Worm (Caenorhabditis elegans): ENCODE measurements around the gene C25E10.17.

C25E10.17 gene

ce11 chrV:9094976-9095375, 47.6 kb upstream of the C25E10.17 start (continued):
- TF ChIP-seq mxl-2 (GFP tag; conservative IDR thresholded peaks at IDR 0.05) = no peak
- TF ChIP-seq mes-2 (tag; optimal IDR thresholded peaks at IDR 0.05; ENCODE audit: poor library complexity, severe bottlenecking) = no peak
- TF ChIP-seq rbr-2 (tag; optimal IDR thresholded peaks at IDR 0.05) = no peak
- TF ChIP-seq hlh-30 (tag; optimal IDR thresholded peaks at IDR 0.05; ENCODE audit: insufficient read depth) = no peak
- no peak for TF ChIP-seq lim-7 (GFP tag; IDR thresholded peaks at IDR 0.05)
- no peak for TF ChIP-seq ceh-44 (GFP tag; IDR thresholded peaks at IDR 0.05)
- TF ChIP-seq Y75B8A.6 (GFP tag; IDR thresholded peaks at IDR 0.05) = no peak
- TF ChIP-seq spr-3 (GFP tag; optimal IDR thresholded peaks at IDR 0.05) = no peak
- TF ChIP-seq set-16 (GFP tag; IDR thresholded peaks at IDR 0.05) = no peak
- TF ChIP-seq nhr-42 (GFP tag; IDR thresholded peaks at IDR 0.05) = no peak
- no peak for TF ChIP-seq nhr-41 (GFP tag; IDR thresholded peaks at IDR 0.05)
- no peak for TF ChIP-seq duxl-1 (tag; optimal IDR thresholded peaks at IDR 0.05; ENCODE audit: poor library complexity)
- TF ChIP-seq daf-16 (GFP tag; optimal IDR thresholded peaks at IDR 0.05) = no peak
- peak; percentile 50 for TF ChIP-seq daf-16 (tag; optimal IDR thresholded peaks at IDR 0.05)
- TF ChIP-seq nhr-6 (tag; optimal IDR thresholded peaks at IDR 0.05) = no peak

ce11 chrV:9094060-9094628, 46.7 kb upstream of the C25E10.17 start:
- TF ChIP-seq hlh-30 (tag; optimal IDR thresholded peaks at IDR 0.05; ENCODE audit: insufficient read depth) (peak; percentile 92), nhr-28 (tag; optimal IDR thresholded peaks at IDR 0.05) (peak; percentile 80), aly-2 (tag; optimal IDR thresholded peaks at IDR 0.05) (no peak), pha-4 (GFP tag; IDR thresholded peaks at IDR 0.05) (no peak), pha-4 (tag; optimal IDR thresholded peaks at IDR 0.05) (peak; percentile 52), dve-1 (tag; optimal IDR thresholded peaks at IDR 0.05; ENCODE audit: insufficient read depth) (peak; percentile 86), Y5F2A.4 (GFP tag; optimal IDR thresholded peaks at IDR 0.05) (no peak), aha-1 (tag) (peak; percentile 19), unc-62 (GFP tag; optimal IDR thresholded peaks at IDR 0.05 in 1 of 2) (peak in 1 of 2 experiments; percentile 64), unc-62 (tag; optimal IDR thresholded peaks at IDR 0.05) (no peak), lsy-2 (tag; optimal IDR thresholded peaks at IDR 0.05) (peak; percentile 7 to 68), nhr-41 (GFP tag; IDR thresholded peaks at IDR 0.05) (no peak), nhr-48 (tag; optimal IDR thresholded peaks at IDR 0.05) (peak; percentile 58), nhr-11 (tag; optimal IDR thresholded peaks at IDR 0.05) (peak; percentile 68), jun-1 (tag; optimal IDR thresholded peaks at IDR 0.05) (no peak), hif-1 (tag; optimal IDR thresholded peaks at IDR 0.05) (peak in 1 of 2 experiments; percentile 39), mep-1 (tag; optimal IDR thresholded peaks at IDR 0.05) (peak; percentile 54), mdt-29 (GFP tag; IDR thresholded peaks at IDR 0.05) (0 out of 2 replicates have a peak, but pooled peaks have one; percentile 53), T26A8.4 (GFP tag; IDR thresholded peaks at IDR 0.05) (0 out of 2 replicates have a peak, but pooled peaks have one; percentile 27), ceh-44 (GFP tag; IDR thresholded peaks at IDR 0.05) (no peak), nhr-25 (tag; optimal IDR thresholded peaks at IDR 0.05; ENCODE audit: borderline replicate concordance, insufficient read depth) (no peak), mdl-1 (tag; optimal IDR thresholded peaks at IDR 0.05) (peak in 1 of 2 experiments; percentile 83), mxl-3 (GFP tag; optimal IDR thresholded peaks at IDR 0.05) (peak; percentile 11), dmd-6 (GFP tag; IDR thresholded peaks at IDR 0.05) (peak; percentile 79), hlh-11 (tag; optimal IDR thresholded peaks at IDR 0.05) (peak; percentile 91), ces-1 (GFP tag; optimal IDR thresholded peaks at IDR 0.05) (no peak), nhr-77 (tag; optimal IDR thresholded peaks at IDR 0.05) (peak; percentile 24), lin-1 (GFP tag; IDR thresholded peaks at IDR 0.05) (peak; percentile 52; the same call in 1 of the 2 replicates), daf-16 (GFP tag; optimal IDR thresholded peaks at IDR 0.05) (peak in 1 of 2 experiments; percentile 95), daf-16 (tag; optimal IDR thresholded peaks at IDR 0.05) (peak; percentile 99), mxl-2 (GFP tag; conservative IDR thresholded peaks at IDR 0.05) (peak; percentile 54; the same call in 1 of the 2 replicates)

Data from whole organism, L4 larva.